Worm (Caenorhabditis elegans): Measurements from ENCODE around the gene col-14.
A peak's percentile ranks its signal among the peaks of the same experiment; 100 is the strongest.

Gene col-14

ce11 chrIV:7791821-7792446 is 38.7 kb downstream of the col-14 start, which contains the start of gene C33H5.13:
C33H5.13 (minus strand) TSS chrIV:7792263.
- TF ChIP-seq efl-1 (optimal IDR thresholded peaks at IDR 0.05) (peak in 1 of 2 experiments; percentile 6), efl-1 (GFP tag; optimal IDR thresholded peaks at IDR 0.05 in 1 of 2) (peak in 1 of 2 experiments; percentile 56), elt-2 (tag; optimal IDR thresholded peaks at IDR 0.05) (peak; percentile 34), lin-35 (GFP tag; optimal IDR thresholded peaks at IDR 0.05) (peak in 1 of 2 experiments; percentile 20), vab-15 (tag; optimal IDR thresholded peaks at IDR 0.05) (no peak)

- TF ChIP-seq elt-3 (tag; optimal IDR thresholded peaks at IDR 0.05) (no peak), vab-15 (tag; optimal IDR thresholded peaks at IDR 0.05) (no peak), aly-2 (tag; optimal IDR thresholded peaks at IDR 0.05) (no peak), nhr-90 (tag; optimal IDR thresholded peaks at IDR 0.05; ENCODE audit: poor library complexity) (no peak), dpl-1 (GFP tag; optimal IDR thresholded peaks at IDR 0.05) (no peak), nhr-11 (tag; optimal IDR thresholded peaks at IDR 0.05) (no peak), ces-1 (GFP tag; optimal IDR thresholded peaks at IDR 0.05) (no peak), zip-4 (GFP tag; optimal IDR thresholded peaks at IDR 0.05) (no peak), sptf-1 (tag; optimal IDR thresholded peaks at IDR 0.05) (no peak), fos-1 (tag; optimal IDR thresholded peaks at IDR 0.05) (no peak), lin-35 (GFP tag; optimal IDR thresholded peaks at IDR 0.05) (no peak), xbp-1 (tag; optimal IDR thresholded peaks at IDR 0.05) (no peak), ets-5 (GFP tag; IDR thresholded peaks at IDR 0.05) (no peak), lir-3 (tag; optimal IDR thresholded peaks at IDR 0.05; ENCODE audit: poor library complexity) (no peak), ama-1 (optimal IDR thresholded peaks at IDR 0.05) (no peak), ceh-90 (tag; optimal IDR thresholded peaks at IDR 0.05) (no peak), ztf-4 (tag; optimal IDR thresholded peaks at IDR 0.05) (no peak), pax-3 (tag; optimal IDR thresholded peaks at IDR 0.05) (no peak), mef-2 (tag; optimal IDR thresholded peaks at IDR 0.05) (no peak), nhr-71 (tag; optimal IDR thresholded peaks at IDR 0.05) (no peak)
These were observed 41.5 kb downstream of the col-14 start, which contains the start of gene ntp-1 for ce11 chrIV:7794709-7795108. ntp-1 (minus strand) TSS chrIV:7794809.

- TF ChIP-seq efl-1 (optimal IDR thresholded peaks at IDR 0.05) = peak; percentile 1 to 16
- TF ChIP-seq efl-1 (GFP tag; optimal IDR thresholded peaks at IDR 0.05 in 1 of 2) = no peak
- TF ChIP-seq fkh-8 (tag; optimal IDR thresholded peaks at IDR 0.05) = no peak
These were observed 43.4 kb downstream of the col-14 start, which contains the start of gene sgo-1 for ce11 chrIV:7796432-7797113. sgo-1 (minus strand) TSS chrIV:7796482.

- no peak for TF ChIP-seq ceh-90 (tag; optimal IDR thresholded peaks at IDR 0.05)
- no peak for TF ChIP-seq dsc-1 (tag; optimal IDR thresholded peaks at IDR 0.05)
- TF ChIP-seq hlh-17 (GFP tag; optimal IDR thresholded peaks at IDR 0.05; ENCODE audit: borderline replicate concordance) = no peak
- TF ChIP-seq C04F5.9 (tag; optimal IDR thresholded peaks at IDR 0.05) = no peak
- no peak for TF ChIP-seq sptf-1 (tag; optimal IDR thresholded peaks at IDR 0.05)
- no peak for TF ChIP-seq lin-13 (GFP tag; optimal IDR thresholded peaks at IDR 0.05)
- no peak for TF ChIP-seq mdl-1 (tag; optimal IDR thresholded peaks at IDR 0.05)
- no peak for TF ChIP-seq nhr-84 (tag; optimal IDR thresholded peaks at IDR 0.05)
- no peak for TF ChIP-seq unc-98 (GFP tag; IDR thresholded peaks at IDR 0.05)
- TF ChIP-seq unc-62 (GFP tag; optimal IDR thresholded peaks at IDR 0.05) = no peak
- TF ChIP-seq mep-1 (tag; optimal IDR thresholded peaks at IDR 0.05) = no peak
- TF ChIP-seq fkh-4 (tag; optimal IDR thresholded peaks at IDR 0.05; ENCODE audit: borderline replicate concordance) = no peak
- TF ChIP-seq sup-37 (GFP tag; optimal IDR thresholded peaks at IDR 0.05) = no peak
- no peak for TF ChIP-seq lin-35 (GFP tag; optimal IDR thresholded peaks at IDR 0.05)
- no peak for TF ChIP-seq swsn-7 (tag; optimal IDR thresholded peaks at IDR 0.05)
- TF ChIP-seq egl-27 (tag; optimal IDR thresholded peaks at IDR 0.05) = no peak
- no peak for TF ChIP-seq xbp-1 (tag; optimal IDR thresholded peaks at IDR 0.05)
- no peak for TF ChIP-seq isw-1 (GFP tag; IDR thresholded peaks at IDR 0.05)
- no peak for TF ChIP-seq Y116A8C.19 (tag; optimal IDR thresholded peaks at IDR 0.05; ENCODE audit: borderline replicate concordance)
- no peak for TF ChIP-seq nhr-237 (tag; optimal IDR thresholded peaks at IDR 0.05)
These were observed 47.1 kb downstream of the col-14 start for ce11 chrIV:7800338-7800737.
